Worm (Caenorhabditis elegans) whole organism, L1 larva: ENCODE data around the gene nspb-4.

Experiments
- blmp-1 ChIP-seq: fragments of 150-350 bp; optimal IDR thresholded peaks from 2 replicates; lab custom pipeline; 2014; ENCODE audit warnings: missing biosample characterization, missing genetic modification characterization
- ceh-63 ChIP-seq: fragments of 200-800 bp; sonication (Bioruptor generic); optimal IDR thresholded peaks from 2 replicates; lab custom pipeline; 2018; ENCODE audit warnings: mild to moderate bottlenecking, missing genetic modification characterization, missing compliant biosample characterization
- ces-1 ChIP-seq: fragments of 150-350 bp; optimal IDR thresholded peaks from 2 replicates; lab custom pipeline; 2014; ENCODE audit warnings: missing biosample characterization, missing genetic modification reagents, missing genetic modification characterization
- dpl-1 ChIP-seq, 3 experiments: fragments of 150-350 bp in 2 of 3; sonication (generic microtip) in 1 of 3; optimal IDR thresholded peaks; 2 replicates each; lab custom pipeline; 2014 to 2017; ENCODE audit warnings: missing biosample characterization in 3 of 3, missing genetic modification characterization in 3 of 3, missing genetic modification reagents in 3 of 3
- dsc-1 ChIP-seq: sonication (generic microtip); optimal IDR thresholded peaks from 2 replicates; lab custom pipeline; 2016; ENCODE audit warnings: mild to moderate bottlenecking, missing genetic modification characterization, missing compliant biosample characterization
- egl-27 ChIP-seq, 2 experiments: fragments of 150-350 bp in 1 of 2; sonication (generic microtip); optimal IDR thresholded peaks; 3 replicates each; lab custom pipeline; 2017 to 2018; ENCODE audit warnings: missing biosample characterization in 2 of 2, missing genetic modification characterization in 2 of 2, missing genetic modification reagents in 2 of 2
- lin-14 ChIP-seq: fragments of 200-800 bp; sonication (Bioruptor generic); optimal IDR thresholded peaks from 2 replicates; lab custom pipeline; 2018; ENCODE audit warnings: mild to moderate bottlenecking, missing genetic modification characterization, moderate library complexity, missing compliant biosample characterization
- lin-39 ChIP-seq: fragments of 150-350 bp; optimal IDR thresholded peaks from 2 replicates; lab custom pipeline; 2014; ENCODE audit warnings: missing biosample characterization, missing genetic modification reagents, missing genetic modification characterization
- mdl-1 ChIP-seq, 2 experiments: fragments of 150-350 bp; optimal IDR thresholded peaks; 2 replicates each; lab custom pipeline; 2014 to 2017; ENCODE audit warnings: missing biosample characterization in 2 of 2, missing genetic modification characterization in 2 of 2, inconsistent platforms in 1 of 2
- nhr-28 ChIP-seq: fragments of 150-350 bp; optimal IDR thresholded peaks from 2 replicates; lab custom pipeline; 2014; ENCODE audit warnings: missing biosample characterization, missing genetic modification characterization
- pqm-1 ChIP-seq: sonication (generic microtip); optimal IDR thresholded peaks from 3 replicates; lab custom pipeline; 2017; ENCODE audit warnings: missing biosample characterization, missing genetic modification characterization
- unc-130 ChIP-seq: fragments of 150-350 bp; optimal IDR thresholded peaks from 2 replicates; lab custom pipeline; 2017; ENCODE audit warnings: missing biosample characterization, missing genetic modification characterization, inconsistent platforms
- unc-30 ChIP-seq: sonication (generic microtip); optimal IDR thresholded peaks from 2 replicates; lab custom pipeline; 2017; ENCODE audit warnings: missing biosample characterization, missing genetic modification characterization
- xbp-1 ChIP-seq: sonication (generic microtip); optimal IDR thresholded peaks from 2 replicates; lab custom pipeline; 2016; ENCODE audit warnings: missing genetic modification characterization, missing compliant biosample characterization

ce11 chrIV:6622142-6622541 lies 24.1 kb downstream of the nspb-4 start:
- TF ChIP-seq ces-1 (GFP tag; lab: Kevin White, UChicago) (no peak), pqm-1 (no peak), lin-14 (GFP tag; lab: Kevin White, UChicago) (peak; percentile 94), ceh-63 (GFP tag; lab: Kevin White, UChicago) (no peak), dpl-1 (GFP tag; optimal IDR thresholded peaks at IDR 0.05; lab: Kevin White, UChicago) (peak; percentile 15 to 30 (median 23)), xbp-1 (tag; lab: Kevin White, UChicago) (no peak), unc-130 (tag; lab: Kevin White, UChicago) (no peak), lin-39 (tag; lab: Kevin White, UChicago) (no peak), unc-30 (no peak), blmp-1 (peak; percentile 46), egl-27 (tag; optimal IDR thresholded peaks at IDR 0.05; lab: Kevin White, UChicago) (no peak), nhr-28 (no peak), mdl-1 (tag; optimal IDR thresholded peaks at IDR 0.05; lab: Kevin White, UChicago) (no peak), dsc-1 (no peak)
